Worm (Caenorhabditis elegans) whole organism, early embryonic: ENCODE data around the gene C37C3.1.
A peak's percentile ranks its signal among the peaks of the same experiment; 100 is the strongest.

Experiments
- B0310.2 ChIP-seq: sonication (generic microtip); optimal IDR thresholded peaks from 2 replicates; lab custom pipeline; 2016; ENCODE audit warnings: mild to moderate bottlenecking, missing genetic modification characterization, missing compliant biosample characterization
- F13C5.2 ChIP-seq: sonication (generic microtip); optimal IDR thresholded peaks from 2 replicates; lab custom pipeline; 2017; ENCODE audit warnings: mild to moderate bottlenecking, missing genetic modification characterization, inconsistent platforms, missing compliant biosample characterization
- aly-1 ChIP-seq: sonication (generic microtip); optimal IDR thresholded peaks from 2 replicates; lab custom pipeline; 2016; ENCODE audit warnings: missing genetic modification characterization, missing compliant biosample characterization
- ama-1 ChIP-seq: fragments of 150-350 bp; optimal IDR thresholded peaks from 2 replicates; lab custom pipeline; 2014
- ceh-13 ChIP-seq: fragments of 200-800 bp; sonication (Bioruptor generic); optimal IDR thresholded peaks from 2 replicates; lab custom pipeline; 2018; ENCODE audit warnings: mild to moderate bottlenecking, missing genetic modification characterization, missing compliant biosample characterization
- ceh-36 ChIP-seq: sonication (generic microtip); optimal IDR thresholded peaks from 2 replicates; lab custom pipeline; 2016; ENCODE audit warnings: missing genetic modification characterization, inconsistent platforms, missing compliant biosample characterization
- ets-7 ChIP-seq: sonication (generic microtip); optimal IDR thresholded peaks from 2 replicates; lab custom pipeline; 2016; ENCODE audit warnings: missing genotype, missing genetic modification characterization, missing compliant biosample characterization
- flt-1 ChIP-seq: fragments of 200-800 bp; sonication (Bioruptor generic); IDR thresholded peaks from 2 replicates; pipeline ENCODE4 v1.3.6; 2022; ENCODE audit warnings: missing genetic modification characterization, missing compliant biosample characterization
- hmbx-1 ChIP-seq: sonication (generic microtip); optimal IDR thresholded peaks from 2 replicates; lab custom pipeline; 2016; ENCODE audit warnings: mild to moderate bottlenecking, missing genetic modification characterization, missing compliant biosample characterization
- hmg-4 ChIP-seq: fragments of 200-800 bp; sonication (Bioruptor generic); optimal IDR thresholded peaks from 2 replicates; lab custom pipeline; 2018; ENCODE audit warnings: mild to moderate bottlenecking, missing genetic modification characterization, missing compliant biosample characterization
- hnd-1 ChIP-seq: sonication (generic microtip); optimal IDR thresholded peaks from 2 replicates; lab custom pipeline; 2016; ENCODE audit warnings: missing genetic modification characterization, missing compliant biosample characterization
- pes-1 ChIP-seq: fragments of 200-800 bp; sonication (Bioruptor generic); IDR thresholded peaks from 2 replicates; pipeline ENCODE4 v1.3.6; 2022; ENCODE audit warnings: missing genetic modification reagents, missing genetic modification characterization, missing compliant biosample characterization
- scrt-1 ChIP-seq: fragments of 200-800 bp; sonication (Bioruptor generic); IDR thresholded peaks from 2 replicates; pipeline ENCODE4 v1.3.6; 2022; ENCODE audit warnings: missing genetic modification characterization, missing compliant biosample characterization
- sea-1 ChIP-seq: fragments of 200-800 bp; sonication (Bioruptor generic); conservative IDR thresholded peaks from 2 replicates; pipeline ENCODE4 v1.3.6; 2022; ENCODE audit warnings: missing genetic modification characterization, missing compliant biosample characterization
- tbx-11 ChIP-seq: fragments of 200-800 bp; sonication (Bioruptor generic); IDR thresholded peaks from 2 replicates; pipeline ENCODE4 v1.3.6; 2022; ENCODE audit warnings: missing genetic modification characterization, missing compliant biosample characterization
- tbx-37 ChIP-seq: fragments of 200-800 bp; sonication (Bioruptor generic); conservative IDR thresholded peaks from 2 replicates; pipeline ENCODE4 v1.3.6; 2022; ENCODE audit warnings: missing genetic modification reagents, missing genetic modification characterization, missing compliant biosample characterization
- tra-4 ChIP-seq: sonication (generic microtip); optimal IDR thresholded peaks from 2 replicates; lab custom pipeline; 2017; ENCODE audit warnings: missing genetic modification characterization, missing compliant biosample characterization

Gene C37C3.1

DNA sequence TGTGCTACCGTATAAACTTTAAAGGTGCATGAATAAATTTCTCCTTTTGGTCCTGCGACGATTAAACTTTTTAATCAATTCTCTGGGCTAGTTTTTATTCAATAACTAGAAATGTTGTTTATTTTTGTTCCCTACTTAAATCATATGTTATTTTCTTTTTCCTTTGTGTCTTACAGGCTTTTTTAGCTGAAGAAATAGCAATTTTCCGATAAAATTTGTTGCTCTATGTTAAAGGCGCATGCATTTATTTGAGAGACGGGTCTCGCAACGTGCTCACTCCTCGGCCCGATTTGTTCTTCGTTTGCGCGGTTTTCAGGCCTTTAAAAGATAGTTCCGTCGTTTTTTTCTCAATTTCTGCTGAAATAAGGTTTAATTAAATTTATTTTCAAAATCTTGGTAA lies 3.9 kb upstream of the C37C3.1 start:
- TF ChIP-seq tbx-37 (GFP tag; lab: Robert Waterston, UW) (no peak), hmbx-1 (no peak), sea-1 (no peak), flt-1 (no peak), ama-1 (lab: Kevin White, UChicago) (no peak), ets-7 (tag; lab: Kevin White, UChicago) (no peak), aly-1 (no peak), scrt-1 (no peak), F13C5.2 (tag; lab: Kevin White, UChicago) (no peak)

DNA sequence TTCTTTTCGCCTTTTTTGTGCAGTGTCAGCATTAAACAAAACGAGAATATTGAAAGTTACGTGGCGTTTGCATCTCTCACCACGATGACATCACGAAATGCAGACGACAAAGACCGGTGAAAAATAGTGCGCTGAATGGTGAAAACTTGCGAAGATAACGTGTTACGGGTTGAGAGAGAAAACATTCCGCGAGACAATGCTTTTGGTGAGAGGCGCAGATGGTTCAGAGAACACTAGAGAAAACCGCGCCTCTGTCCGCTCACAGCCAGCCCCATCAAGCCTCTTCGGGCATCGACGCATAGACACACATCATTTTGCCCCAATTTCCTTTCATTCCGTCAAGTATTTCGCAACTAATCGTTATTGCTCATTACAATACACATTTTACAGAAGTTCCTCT lies 3.2 kb upstream of the C37C3.1 start, which contains the start of the genes C37C3.9 and C37C3.18:
C37C3.9 (minus strand) TSS at position 98 of the 400 bp plus-strand sequence.
C37C3.18 (plus strand) TSS at position 391 of the 400 bp plus-strand sequence.
- TF ChIP-seq hmg-4 (GFP tag; lab: Kevin White, UChicago) (peak; percentile 25), ets-7 (tag; lab: Kevin White, UChicago) (no peak), F13C5.2 (tag; lab: Kevin White, UChicago) (peak; percentile 75)

ce11 chrV:7855382-7855994 lies 2.3 kb upstream of the C37C3.1 start, which contains the start of gene C37C3.2:
Gene C37C3.2 (plus strand): TSS chrV:7855944.
- TF ChIP-seq hnd-1 (no peak), F13C5.2 (tag; lab: Kevin White, UChicago) (no peak), aly-1 (no peak), tbx-11 (GFP tag; lab: Robert Waterston, UW) (no peak), flt-1 (no peak)

DNA sequence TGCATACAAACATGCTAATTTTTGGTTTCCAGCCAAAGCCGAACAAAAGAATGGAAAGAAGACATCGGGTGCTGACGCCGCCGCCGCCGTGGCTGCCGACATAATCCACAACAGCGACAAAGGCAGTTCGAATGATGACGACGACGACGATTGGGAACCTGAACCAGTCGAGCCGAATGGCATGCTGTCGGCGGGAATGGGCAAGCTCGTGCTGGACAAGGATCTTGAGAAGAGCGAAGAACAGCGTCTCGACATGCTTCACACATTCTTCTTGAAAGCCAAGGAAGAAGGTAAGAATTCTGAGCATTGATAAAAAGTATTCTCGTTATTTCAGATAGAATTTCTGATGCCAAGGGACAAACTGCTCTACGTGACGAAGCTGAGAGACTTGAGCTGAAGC lies 1.1 kb upstream of the C37C3.1 start:
- no peak for TF ChIP-seq ceh-36 (tag; lab: Kevin White, UChicago)
- no peak for TF ChIP-seq tbx-37 (GFP tag; lab: Robert Waterston, UW)
- no peak for TF ChIP-seq hmg-4 (GFP tag; lab: Kevin White, UChicago)
- TF ChIP-seq ets-7 (tag; lab: Kevin White, UChicago): no peak
- TF ChIP-seq tbx-11 (GFP tag; lab: Robert Waterston, UW): no peak
- TF ChIP-seq B0310.2 (tag; lab: Kevin White, UChicago): no peak
- no peak for TF ChIP-seq sea-1
- TF ChIP-seq scrt-1: no peak
- no peak for TF ChIP-seq pes-1 (GFP tag; lab: Robert Waterston, UW)
- TF ChIP-seq flt-1: no peak
- TF ChIP-seq ama-1 (lab: Kevin White, UChicago): no peak
- no peak for TF ChIP-seq tra-4 (tag; lab: Kevin White, UChicago)
- no peak for TF ChIP-seq aly-1
- no peak for TF ChIP-seq hnd-1
- no peak for TF ChIP-seq ceh-13 (GFP tag; lab: Kevin White, UChicago)
- no peak for TF ChIP-seq hmbx-1
- TF ChIP-seq F13C5.2 (tag; lab: Kevin White, UChicago): no peak

ce11 chrV:7861792-7862191 lies 4.0 kb downstream of the C37C3.1 start, which contains the start of gene C37C3.17:
Gene C37C3.17 (minus strand): TSS chrV:7861892.
- TF ChIP-seq hnd-1 (no peak), pes-1 (GFP tag; lab: Robert Waterston, UW) (no peak), B0310.2 (tag; lab: Kevin White, UChicago) (no peak), tbx-37 (GFP tag; lab: Robert Waterston, UW) (no peak), ets-7 (tag; lab: Kevin White, UChicago) (no peak), aly-1 (no peak)

DNA sequence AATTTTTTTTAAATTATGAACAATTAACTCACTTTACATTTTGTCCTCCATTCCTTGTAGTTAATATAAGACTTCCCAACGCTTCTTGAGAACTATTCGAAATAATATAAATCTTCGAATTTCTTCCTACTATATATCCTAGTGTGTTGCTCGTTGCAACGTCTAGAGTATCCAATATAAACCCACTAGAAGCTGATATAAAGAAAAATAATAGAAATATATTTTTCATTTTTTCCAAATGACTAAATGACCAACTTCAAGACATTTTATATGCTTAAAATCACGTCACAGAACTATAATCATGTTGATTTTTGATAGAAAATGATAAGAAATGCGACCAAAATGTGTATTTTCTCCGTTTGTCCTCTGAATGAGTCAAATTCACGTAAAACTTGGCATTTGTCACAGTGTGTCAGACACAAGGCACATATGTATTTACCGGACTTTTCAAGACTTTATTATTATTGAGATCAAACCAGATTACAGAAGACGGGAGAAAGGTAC lies 5.3 kb downstream of the C37C3.1 start, which contains the start of gene C37C3.10:
C37C3.10 (minus strand) TSS at position 51 of the 504 bp plus-strand sequence.
- TF ChIP-seq aly-1 (no peak), tbx-37 (GFP tag; lab: Robert Waterston, UW) (no peak), scrt-1 (no peak), flt-1 (no peak), tra-4 (tag; lab: Kevin White, UChicago) (no peak), ets-7 (tag; lab: Kevin White, UChicago) (no peak), ama-1 (lab: Kevin White, UChicago) (no peak), hmg-4 (GFP tag; lab: Kevin White, UChicago) (no peak), B0310.2 (tag; lab: Kevin White, UChicago) (no peak), ceh-13 (GFP tag; lab: Kevin White, UChicago) (no peak), hnd-1 (no peak)

DNA sequence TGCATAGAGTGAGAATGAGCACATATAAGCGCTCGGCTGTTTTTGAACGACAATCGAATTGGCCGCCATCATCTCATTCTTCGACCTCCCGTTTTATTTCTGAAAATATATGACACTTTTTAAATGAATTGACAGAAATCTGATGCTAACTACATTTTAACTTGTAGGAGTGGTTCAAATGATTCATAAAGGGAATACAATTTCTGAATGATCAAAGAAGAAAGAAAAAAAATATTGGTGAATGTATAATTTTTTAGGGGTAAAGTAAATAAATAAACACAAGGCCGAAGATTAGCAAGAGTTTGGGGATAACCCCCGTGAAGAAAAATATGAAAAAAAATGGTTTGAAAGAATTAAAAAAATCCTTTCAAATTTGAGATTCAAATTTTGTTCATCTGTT lies 6.9 kb downstream of the C37C3.1 start, which contains the start of gene C37C3.11:
C37C3.11 (minus strand) TSS at position 101 of the 400 bp plus-strand sequence.
- TF ChIP-seq tra-4 (tag; lab: Kevin White, UChicago) (no peak), ets-7 (tag; lab: Kevin White, UChicago) (no peak)

- TF ChIP-seq ceh-36 (tag; lab: Kevin White, UChicago) (no peak), pes-1 (GFP tag; lab: Robert Waterston, UW) (no peak), aly-1 (no peak), hnd-1 (no peak), hmbx-1 (no peak), ama-1 (lab: Kevin White, UChicago) (no peak), F13C5.2 (tag; lab: Kevin White, UChicago) (no peak), tbx-11 (GFP tag; lab: Robert Waterston, UW) (no peak), tbx-37 (GFP tag; lab: Robert Waterston, UW) (no peak), sea-1 (no peak), ceh-13 (GFP tag; lab: Kevin White, UChicago) (no peak), ets-7 (tag; lab: Kevin White, UChicago) (no peak), tra-4 (tag; lab: Kevin White, UChicago) (no peak), scrt-1 (no peak), hmg-4 (GFP tag; lab: Kevin White, UChicago) (no peak), flt-1 (no peak), B0310.2 (tag; lab: Kevin White, UChicago) (no peak)
Measured at ce11 chrV:7870707-7871106, 12.9 kb downstream of the C37C3.1 start, which contains the start of gene nipi-4. Gene nipi-4 (minus strand): TSS chrV:7870807.
